Worm (Caenorhabditis elegans): ENCODE measurements around the gene ceh-24.

DNA sequence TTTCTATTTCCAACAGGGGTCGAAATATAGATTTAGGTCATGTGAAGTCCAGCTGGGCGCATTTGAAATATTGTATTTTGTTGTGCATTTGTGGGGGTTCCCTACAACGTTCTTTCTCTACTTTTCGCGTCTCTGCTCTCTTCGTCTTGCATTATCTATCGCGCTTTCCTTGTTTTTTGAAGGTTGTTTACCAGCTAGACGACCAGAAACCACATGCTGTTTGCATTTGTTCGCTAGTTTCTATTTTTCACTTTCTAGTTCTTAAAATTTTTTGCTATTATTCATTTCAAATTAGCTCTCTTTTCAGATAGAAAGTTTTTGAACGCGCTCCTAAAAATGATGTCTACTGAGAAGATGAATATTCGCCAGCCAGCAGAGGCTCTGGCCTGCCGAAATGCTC, 26.4 kb downstream of the ceh-24 start, which contains the start of gene F55B12.10:
- TF ChIP-seq snpc-4 (tag; optimal IDR thresholded peaks at IDR 0.05) (no peak), flh-1 (GFP tag; optimal IDR thresholded peaks at IDR 0.05) (no peak), elt-3 (tag; optimal IDR thresholded peaks at IDR 0.05) (no peak), unc-62 (GFP tag; optimal IDR thresholded peaks at IDR 0.05) (no peak), ztf-11 (tag; optimal IDR thresholded peaks at IDR 0.05) (no peak), M03D4.4 (tag; optimal IDR thresholded peaks at IDR 0.05) (no peak), blmp-1 (tag; optimal IDR thresholded peaks at IDR 0.05) (no peak)

Data from whole organism, mixed stage, embryonic.